Fruit fly (Drosophila melanogaster) whole organism, adult: Measurements from ENCODE around the gene CG9300.

ENCODE experiments used
- CG11617 ChIP-seq: fragments of 200-800 bp; sonication (Bioruptor generic); optimal IDR thresholded peaks from 2 replicates; lab custom pipeline; 2017; ENCODE audit warnings: mild to moderate bottlenecking, missing biosample characterization, missing genetic modification reagents, missing genetic modification characterization
- CG14711 ChIP-seq: fragments of 200-800 bp; sonication (Bioruptor generic); optimal IDR thresholded peaks from 2 replicates; lab custom pipeline; 2018; ENCODE audit warnings: missing biosample characterization, mild to moderate bottlenecking, missing genetic modification characterization, moderate library complexity
- CG1620 ChIP-seq: fragments of 200-800 bp; sonication (Bioruptor generic); optimal IDR thresholded peaks from 2 replicates; lab custom pipeline; 2016; ENCODE audit warnings: missing biosample characterization, missing genetic modification characterization
- CG33017 ChIP-seq: fragments of 200-800 bp; sonication (Bioruptor generic); optimal IDR thresholded peaks from 2 replicates; lab custom pipeline; 2018; ENCODE audit warnings: missing biosample characterization, mild to moderate bottlenecking, missing genetic modification characterization, moderate library complexity
- CG5204 ChIP-seq: fragments of 200-800 bp; sonication (Bioruptor generic); optimal IDR thresholded peaks from 2 replicates; lab custom pipeline; 2016; ENCODE audit warnings: missing biosample characterization, missing genetic modification characterization
- CG7045 ChIP-seq: fragments of 200-800 bp; sonication (Bioruptor generic); optimal IDR thresholded peaks from 2 replicates; lab custom pipeline; 2017; ENCODE audit warnings: missing biosample characterization, mild to moderate bottlenecking, missing genetic modification characterization
- CG7101 ChIP-seq: fragments of 200-800 bp; sonication (Bioruptor generic); optimal IDR thresholded peaks from 2 replicates; lab custom pipeline; 2018; ENCODE audit warnings: missing biosample characterization, mild to moderate bottlenecking, missing genetic modification characterization, moderate library complexity
- Clk ChIP-seq: fragments of 200-800 bp; sonication (Bioruptor generic); optimal IDR thresholded peaks from 2 replicates; lab custom pipeline; 2017; ENCODE audit warnings: missing biosample characterization, missing genetic modification characterization
- Crg-1 ChIP-seq: fragments of 200-800 bp; sonication (Bioruptor generic); optimal IDR thresholded peaks from 2 replicates; lab custom pipeline; 2016; ENCODE audit warnings: missing biosample characterization, missing genetic modification characterization
- cic ChIP-seq: fragments of 200-800 bp; sonication (Bioruptor generic); optimal IDR thresholded peaks from 2 replicates; lab custom pipeline; 2017; ENCODE audit warnings: missing biosample characterization, mild to moderate bottlenecking, missing genetic modification characterization, moderate library complexity
- cnc ChIP-seq, 2 experiments: fragments of >200 bp; optimal IDR thresholded peaks; 2 replicates each; lab custom pipeline; 2017
- ovo ChIP-seq: fragments of 200-800 bp; sonication (Bioruptor generic); optimal IDR thresholded peaks from 2 replicates; lab custom pipeline; 2016; ENCODE audit warnings: missing biosample characterization, missing genetic modification characterization
- pad ChIP-seq: fragments of 200-800 bp; sonication (Bioruptor generic); optimal IDR thresholded peaks from 3 replicates; lab custom pipeline; 2017; ENCODE audit warnings: missing biosample characterization, missing genetic modification characterization, mild to moderate bottlenecking, moderate library complexity, missing genetic modification reagents
- tj ChIP-seq: fragments of 200-800 bp; sonication (Bioruptor generic); optimal IDR thresholded peaks from 3 replicates; lab custom pipeline; 2017; ENCODE audit warnings: missing biosample characterization, mild to moderate bottlenecking, missing genetic modification characterization, moderate library complexity
- toe ChIP-seq: fragments of 200-800 bp; sonication (Bioruptor generic); optimal IDR thresholded peaks from 2 replicates; lab custom pipeline; 2016; ENCODE audit warnings: missing biosample characterization, missing genetic modification characterization

CG9300 gene

DNA sequence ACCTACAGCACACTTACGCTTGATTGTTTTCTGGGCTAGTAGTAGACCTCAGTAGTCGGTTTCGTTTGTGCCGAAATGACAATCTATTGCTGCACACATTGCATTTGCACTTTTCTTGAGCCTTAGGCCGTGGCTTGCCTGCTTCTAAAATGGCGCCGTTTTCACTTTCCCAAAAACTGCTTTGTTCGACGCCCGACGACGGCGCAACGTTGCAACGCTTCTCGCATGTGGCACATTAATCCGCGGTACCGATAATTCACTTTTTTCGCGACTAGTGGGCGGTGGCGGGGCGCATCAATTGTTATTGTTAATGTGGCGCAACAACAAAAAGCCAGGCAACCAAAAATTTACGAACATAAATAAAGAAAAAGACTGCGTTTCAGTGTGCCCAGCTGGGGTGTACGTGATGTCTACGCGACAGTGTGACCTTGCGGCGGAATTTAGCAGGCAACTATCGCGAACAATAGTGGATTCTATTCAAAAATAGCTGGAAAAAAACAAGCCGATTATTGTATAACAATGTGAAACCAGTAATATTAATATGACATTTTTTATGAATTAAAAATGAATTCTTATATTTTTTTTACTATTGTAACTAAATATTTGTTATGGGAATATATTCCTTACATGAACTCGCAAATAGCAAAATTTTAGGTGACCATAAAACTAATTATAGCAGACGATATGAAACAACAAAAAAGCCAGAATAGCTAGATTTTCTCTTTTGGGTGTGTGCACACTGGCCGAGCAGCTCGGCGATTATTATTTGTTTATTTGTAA lies 46.3 kb downstream of the CG9300 start, which contains the start of the genes ash1 and Taf6:
TSS of gene ash1 (minus strand) at position 387 of the 780 bp plus-strand sequence.
TSS of gene Taf6 (plus strand) at position 720 of the 780 bp plus-strand sequence.
- TF ChIP-seq Clk (GFP tag; lab: Kevin White, UChicago) (no peak), CG1620 (peak; percentile 9), CG11617 (GFP tag; lab: Kevin White, UChicago) (peak; percentile 1), CG14711 (tag; lab: Kevin White, UChicago) (no peak), CG7045 (GFP tag; lab: Kevin White, UChicago) (no peak), tj (GFP tag; lab: Kevin White, UChicago) (no peak), Crg-1 (GFP tag; lab: Kevin White, UChicago) (peak; percentile 26)

dm6 chr3L:19601413-19601812 lies 49.2 kb downstream of the CG9300 start, which contains the start of gene CG9368:
TSS of gene CG9368 (plus strand) at chr3L:19601633.
- TF ChIP-seq CG11617 (GFP tag; lab: Kevin White, UChicago) (no peak), tj (GFP tag; lab: Kevin White, UChicago) (no peak), toe (GFP tag; lab: Kevin White, UChicago) (no peak), CG5204 (GFP tag; lab: Kevin White, UChicago) (no peak), CG33017 (tag; lab: Kevin White, UChicago) (no peak), Crg-1 (GFP tag; lab: Kevin White, UChicago) (no peak), CG14711 (tag; lab: Kevin White, UChicago) (no peak), cic (GFP tag; lab: Kevin White, UChicago) (no peak), CG7101 (tag; lab: Kevin White, UChicago) (no peak), Clk (GFP tag; lab: Kevin White, UChicago) (no peak), ovo (GFP tag; lab: Kevin White, UChicago) (no peak), pad (GFP tag; lab: Kevin White, UChicago) (no peak), CG1620 (no peak), cnc (optimal IDR thresholded peaks at IDR 0.05; lab: Kevin White, UChicago) (no peak)
